Fruit fly (Drosophila melanogaster) whole organism, prepupa: Measurements from ENCODE around the gene CG17493.

Source experiments
- Lpt ChIP-seq: fragments of 200-800 bp; sonication (Bioruptor generic); optimal IDR thresholded peaks from 3 replicates; lab custom pipeline; 2016; ENCODE audit warnings: missing biosample characterization, missing genetic modification characterization
- OdsH ChIP-seq: fragments of 200-800 bp; sonication (Bioruptor generic); optimal IDR thresholded peaks from 3 replicates; lab custom pipeline; 2016; ENCODE audit warnings: missing biosample characterization, missing genetic modification characterization
- net ChIP-seq: fragments of 200-800 bp; sonication (Bioruptor generic); optimal IDR thresholded peaks from 3 replicates; lab custom pipeline; 2016; ENCODE audit warnings: missing biosample characterization, missing genetic modification characterization

dm6 chr2L:22577875-22578274 is 28.0 kb downstream of the CG17493 start:
- TF ChIP-seq Lpt (GFP tag; lab: Kevin White, UChicago) (no peak), net (no peak), OdsH (GFP tag; lab: Kevin White, UChicago) (no peak)
